Worm (Caenorhabditis elegans): ENCODE measurements around the gene Y73B6BL.29.

Gene Y73B6BL.29

ce11 chrIV:6363604-6364003, 41.9 kb downstream of the Y73B6BL.29 start:
- TF ChIP-seq dao-5 (tag; optimal IDR thresholded peaks at IDR 0.05): no peak
- TF ChIP-seq W03F9.2 (tag; optimal IDR thresholded peaks at IDR 0.05): no peak
- TF ChIP-seq him-1 (tag; optimal IDR thresholded peaks at IDR 0.05): no peak

- TF ChIP-seq him-1 (tag; optimal IDR thresholded peaks at IDR 0.05) (no peak), W03F9.2 (tag; optimal IDR thresholded peaks at IDR 0.05) (no peak), dao-5 (tag; optimal IDR thresholded peaks at IDR 0.05) (no peak)
Measured at ce11 chrIV:6365045-6365444, 43.3 kb downstream of the Y73B6BL.29 start, which contains the start of gene Y73B6BL.270. Y73B6BL.270 (plus strand) TSS chrIV:6365345.

- no peak for TF ChIP-seq him-1 (tag; optimal IDR thresholded peaks at IDR 0.05)
- no peak for TF ChIP-seq dao-5 (tag; optimal IDR thresholded peaks at IDR 0.05)
- no peak for TF ChIP-seq W03F9.2 (tag; optimal IDR thresholded peaks at IDR 0.05)
Measured at ce11 chrIV:6366032-6366431, 44.3 kb downstream of the Y73B6BL.29 start.

ce11 chrIV:6369489-6369888, 47.8 kb downstream of the Y73B6BL.29 start:
- TF ChIP-seq W03F9.2 (tag; optimal IDR thresholded peaks at IDR 0.05) (no peak), him-1 (tag; optimal IDR thresholded peaks at IDR 0.05) (no peak), dao-5 (tag; optimal IDR thresholded peaks at IDR 0.05) (no peak)

- TF ChIP-seq W03F9.2 (tag; optimal IDR thresholded peaks at IDR 0.05): no peak
- no peak for TF ChIP-seq him-1 (tag; optimal IDR thresholded peaks at IDR 0.05)
- no peak for TF ChIP-seq dao-5 (tag; optimal IDR thresholded peaks at IDR 0.05)
Measured at ce11 chrIV:6372267-6372666, 50.5 kb downstream of the Y73B6BL.29 start.

ce11 chrIV:6372993-6373392, 51.3 kb downstream of the Y73B6BL.29 start, which contains the start of gene smg-3:
smg-3 (minus strand) TSS chrIV:6373093.
- no peak for TF ChIP-seq dao-5 (tag; optimal IDR thresholded peaks at IDR 0.05)
- no peak for TF ChIP-seq W03F9.2 (tag; optimal IDR thresholded peaks at IDR 0.05)
- TF ChIP-seq him-1 (tag; optimal IDR thresholded peaks at IDR 0.05): no peak

Measured in whole organism, L4/young adult.